Fruit fly (Drosophila melanogaster) whole organism, adult: ENCODE measurements around the gene CG43439.

Experiments used
- CG11617 ChIP-seq: fragments of 200-800 bp; sonication (Bioruptor generic); optimal IDR thresholded peaks from 2 replicates; lab custom pipeline; 2017; ENCODE audit warnings: mild to moderate bottlenecking, missing biosample characterization, missing genetic modification reagents, missing genetic modification characterization
- CG12768 ChIP-seq: fragments of 200-800 bp; sonication (Bioruptor generic); optimal IDR thresholded peaks from 2 replicates; lab custom pipeline; 2017; ENCODE audit warnings: missing biosample characterization, missing genetic modification characterization, mild to moderate bottlenecking, moderate library complexity, missing genetic modification reagents
- CG14711 ChIP-seq: fragments of 200-800 bp; sonication (Bioruptor generic); optimal IDR thresholded peaks from 2 replicates; lab custom pipeline; 2018; ENCODE audit warnings: missing biosample characterization, mild to moderate bottlenecking, missing genetic modification characterization, moderate library complexity
- CG1620 ChIP-seq: fragments of 200-800 bp; sonication (Bioruptor generic); optimal IDR thresholded peaks from 2 replicates; lab custom pipeline; 2016; ENCODE audit warnings: missing biosample characterization, missing genetic modification characterization
- CG33017 ChIP-seq: fragments of 200-800 bp; sonication (Bioruptor generic); optimal IDR thresholded peaks from 2 replicates; lab custom pipeline; 2018; ENCODE audit warnings: missing biosample characterization, mild to moderate bottlenecking, missing genetic modification characterization, moderate library complexity
- CG5204 ChIP-seq: fragments of 200-800 bp; sonication (Bioruptor generic); optimal IDR thresholded peaks from 2 replicates; lab custom pipeline; 2016; ENCODE audit warnings: missing biosample characterization, missing genetic modification characterization
- CG7045 ChIP-seq: fragments of 200-800 bp; sonication (Bioruptor generic); optimal IDR thresholded peaks from 2 replicates; lab custom pipeline; 2017; ENCODE audit warnings: missing biosample characterization, mild to moderate bottlenecking, missing genetic modification characterization
- CG7101 ChIP-seq: fragments of 200-800 bp; sonication (Bioruptor generic); optimal IDR thresholded peaks from 2 replicates; lab custom pipeline; 2018; ENCODE audit warnings: missing biosample characterization, mild to moderate bottlenecking, missing genetic modification characterization, moderate library complexity
- Clk ChIP-seq: fragments of 200-800 bp; sonication (Bioruptor generic); optimal IDR thresholded peaks from 2 replicates; lab custom pipeline; 2017; ENCODE audit warnings: missing biosample characterization, missing genetic modification characterization
- Crg-1 ChIP-seq: fragments of 200-800 bp; sonication (Bioruptor generic); optimal IDR thresholded peaks from 2 replicates; lab custom pipeline; 2016; ENCODE audit warnings: missing biosample characterization, missing genetic modification characterization
- Hr96 ChIP-seq: fragments of 200-800 bp; sonication (Bioruptor generic); optimal IDR thresholded peaks from 2 replicates; lab custom pipeline; 2016; ENCODE audit warnings: missing biosample characterization, missing genetic modification characterization
- Mnt ChIP-seq: fragments of 200-800 bp; sonication (Bioruptor generic); optimal IDR thresholded peaks from 2 replicates; lab custom pipeline; 2016; ENCODE audit warnings: missing biosample characterization, mild to moderate bottlenecking, missing genetic modification characterization
- bab1 ChIP-seq: fragments of 200-800 bp; sonication (Bioruptor generic); optimal IDR thresholded peaks from 3 replicates; lab custom pipeline; 2019; ENCODE audit warnings: missing biosample characterization, mild to moderate bottlenecking, missing genetic modification characterization, moderate library complexity
- cic ChIP-seq: fragments of 200-800 bp; sonication (Bioruptor generic); optimal IDR thresholded peaks from 2 replicates; lab custom pipeline; 2017; ENCODE audit warnings: missing biosample characterization, mild to moderate bottlenecking, missing genetic modification characterization, moderate library complexity
- cnc ChIP-seq, 2 experiments: fragments of >200 bp; optimal IDR thresholded peaks; 2 replicates each; lab custom pipeline; 2017
- kay ChIP-seq: fragments of 200-800 bp; sonication (Bioruptor generic); peaks from one replicate; lab custom pipeline; 2016; ENCODE audit warnings: missing biosample characterization, missing genetic modification characterization, borderline replicate concordance
- ovo ChIP-seq: fragments of 200-800 bp; sonication (Bioruptor generic); optimal IDR thresholded peaks from 2 replicates; lab custom pipeline; 2016; ENCODE audit warnings: missing biosample characterization, missing genetic modification characterization
- pad ChIP-seq: fragments of 200-800 bp; sonication (Bioruptor generic); optimal IDR thresholded peaks from 3 replicates; lab custom pipeline; 2017; ENCODE audit warnings: missing biosample characterization, missing genetic modification characterization, mild to moderate bottlenecking, moderate library complexity, missing genetic modification reagents
- tj ChIP-seq: fragments of 200-800 bp; sonication (Bioruptor generic); optimal IDR thresholded peaks from 3 replicates; lab custom pipeline; 2017; ENCODE audit warnings: missing biosample characterization, mild to moderate bottlenecking, missing genetic modification characterization, moderate library complexity
- toe ChIP-seq: fragments of 200-800 bp; sonication (Bioruptor generic); optimal IDR thresholded peaks from 2 replicates; lab custom pipeline; 2016; ENCODE audit warnings: missing biosample characterization, missing genetic modification characterization

CG43439 gene

dm6 chr3L:6984486-6984885 lies at the start of gene CG43439, which contains the start of gene CG32388:
CG43439 (minus strand) TSS chr3L:6984586.
CG32388 (minus strand) TSS chr3L:6984586.
- TF ChIP-seq tj (peak; percentile 39), CG14711 (tag; lab: Kevin White, UChicago) (no peak)

dm6 chr3L:7026694-7027093 lies 42.3 kb upstream of the CG43439 start, which contains the start of gene CG17744:
CG17744 (minus strand) TSS chr3L:7026794.
- TF ChIP-seq Clk (GFP tag; lab: Kevin White, UChicago) (no peak), kay (GFP tag; lab: Kevin White, UChicago) (no peak), cic (GFP tag; lab: Kevin White, UChicago) (no peak), Hr96 (GFP tag; lab: Kevin White, UChicago) (no peak), CG5204 (GFP tag; lab: Kevin White, UChicago) (no peak)

dm6 chr3L:7013568-7014305 lies 29.4 kb upstream of the CG43439 start:
- TF ChIP-seq CG5204 (GFP tag; lab: Kevin White, UChicago), result no peak
- TF ChIP-seq CG1620 (GFP tag; lab: Kevin White, UChicago), result no peak
- no peak for TF ChIP-seq tj
- TF ChIP-seq ovo (GFP tag; lab: Kevin White, UChicago), result no peak
- TF ChIP-seq CG12768 (GFP tag; lab: Kevin White, UChicago), result no peak
- TF ChIP-seq Hr96 (GFP tag; lab: Kevin White, UChicago), result no peak
- no peak for TF ChIP-seq pad
- no peak for TF ChIP-seq toe (GFP tag; lab: Kevin White, UChicago)
- no peak for TF ChIP-seq CG7045 (GFP tag; lab: Kevin White, UChicago)
- no peak for TF ChIP-seq kay (GFP tag; lab: Kevin White, UChicago)
- no peak for TF ChIP-seq cic (GFP tag; lab: Kevin White, UChicago)
- TF ChIP-seq Clk (GFP tag; lab: Kevin White, UChicago), result no peak
- no peak for TF ChIP-seq CG7101 (tag; lab: Kevin White, UChicago)

- TF ChIP-seq tj, result no peak
- TF ChIP-seq bab1 (GFP tag; lab: Kevin White, UChicago), result no peak
- no peak for TF ChIP-seq CG12768 (GFP tag; lab: Kevin White, UChicago)
- TF ChIP-seq CG5204 (GFP tag; lab: Kevin White, UChicago), result no peak
- TF ChIP-seq CG7101 (tag; lab: Kevin White, UChicago), result no peak
- no peak for TF ChIP-seq kay (GFP tag; lab: Kevin White, UChicago)
- TF ChIP-seq Crg-1 (GFP tag; lab: Kevin White, UChicago), result no peak
- TF ChIP-seq Clk (GFP tag; lab: Kevin White, UChicago), result no peak
These were observed 27.9 kb upstream of the CG43439 start for dm6 chr3L:7012271-7012670.

- TF ChIP-seq cnc (optimal IDR thresholded peaks at IDR 0.05; lab: Kevin White, UChicago) (no peak), cic (GFP tag; lab: Kevin White, UChicago) (no peak), CG33017 (tag; lab: Kevin White, UChicago) (no peak), Clk (GFP tag; lab: Kevin White, UChicago) (no peak), CG12768 (GFP tag; lab: Kevin White, UChicago) (no peak), CG5204 (GFP tag; lab: Kevin White, UChicago) (no peak), tj (no peak), Mnt (no peak), kay (GFP tag; lab: Kevin White, UChicago) (no peak), toe (GFP tag; lab: Kevin White, UChicago) (no peak), CG11617 (GFP tag; lab: Kevin White, UChicago) (no peak), CG7045 (GFP tag; lab: Kevin White, UChicago) (no peak), CG7101 (tag; lab: Kevin White, UChicago) (no peak)
These were observed 25.5 kb upstream of the CG43439 start for dm6 chr3L:7009886-7010285.

- no peak for TF ChIP-seq cic (GFP tag; lab: Kevin White, UChicago)
- TF ChIP-seq CG11617 (GFP tag; lab: Kevin White, UChicago), result no peak
- TF ChIP-seq CG5204 (GFP tag; lab: Kevin White, UChicago), result no peak
- no peak for TF ChIP-seq pad
- no peak for TF ChIP-seq Hr96 (GFP tag; lab: Kevin White, UChicago)
- no peak for TF ChIP-seq toe (GFP tag; lab: Kevin White, UChicago)
These were observed 25.0 kb upstream of the CG43439 start for dm6 chr3L:7009411-7009810.

- TF ChIP-seq CG7101 (tag; lab: Kevin White, UChicago) (no peak), bab1 (GFP tag; lab: Kevin White, UChicago) (peak; percentile 47)
These were observed 24.0 kb upstream of the CG43439 start for dm6 chr3L:7008351-7008750.
